Fruit fly (Drosophila melanogaster): ENCODE data around the gene CG7920.
A peak's percentile ranks its signal among the peaks of the same experiment; 100 is the strongest.

CG7920 gene

DNA sequence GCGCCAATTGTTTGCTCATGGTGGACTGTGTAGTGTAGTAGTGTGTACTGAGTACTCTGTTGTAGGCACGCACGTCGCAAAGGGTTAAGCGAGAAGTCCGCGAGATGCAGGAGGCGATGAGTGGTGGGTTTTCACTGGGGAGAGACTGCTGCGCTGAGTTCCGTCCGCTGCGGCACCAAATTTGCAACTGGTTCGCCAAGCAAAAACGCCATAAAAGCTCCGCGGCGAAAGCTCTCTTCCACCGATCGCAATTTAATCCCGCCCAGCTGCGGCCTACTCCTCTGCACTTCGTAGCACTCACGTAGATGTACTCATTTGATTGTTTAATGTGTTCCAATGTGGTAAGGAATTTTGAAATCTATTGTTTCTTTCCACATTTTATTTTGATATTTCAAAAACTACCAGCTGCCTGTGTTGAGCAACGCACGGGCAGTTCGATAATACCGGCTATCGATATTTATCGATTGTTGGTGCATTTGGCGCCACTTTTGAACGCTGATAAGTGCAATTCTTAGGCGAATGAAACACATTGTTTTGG, at the start of gene CG7920:
Gene CG7920 (minus strand): TSS at position 308 of the 538 bp plus-strand sequence.
- TF ChIP-seq Pif1A (GFP tag; optimal IDR thresholded peaks at IDR 0.05): no peak
- no peak for TF ChIP-seq CG14655 (GFP tag; optimal IDR thresholded peaks at IDR 0.05)
- no peak for TF ChIP-seq CG9948 (tag; optimal IDR thresholded peaks at IDR 0.05)
- 0 out of 2 replicates have a peak, but pooled peaks have one; percentile 24 for TF ChIP-seq CG32121 (GFP tag; IDR thresholded peaks at IDR 0.05)
- no peak for TF ChIP-seq EcR (GFP tag; optimal IDR thresholded peaks at IDR 0.05)
- TF ChIP-seq fd96Ca (GFP tag; IDR thresholded peaks at IDR 0.05): no peak
- no peak for TF ChIP-seq CG8159 (tag; optimal IDR thresholded peaks at IDR 0.05)
- peak; percentile 45 for TF ChIP-seq CG13204 (GFP tag; optimal IDR thresholded peaks at IDR 0.05)
- TF ChIP-seq CG17806 (tag; optimal IDR thresholded peaks at IDR 0.05): peak; percentile 6
- TF ChIP-seq CG15710 (tag; optimal IDR thresholded peaks at IDR 0.05): no peak
- TF ChIP-seq CG34367 (tag; optimal IDR thresholded peaks at IDR 0.05): peak; percentile 7
- TF ChIP-seq CG8301 (tag; optimal IDR thresholded peaks at IDR 0.05): peak; percentile 6
- no peak for TF ChIP-seq Pif1B (GFP tag; optimal IDR thresholded peaks at IDR 0.05)
- peak; percentile 40; the same call in 1 of the 2 replicates for TF ChIP-seq Ets98B (GFP tag; IDR thresholded peaks at IDR 0.05)
- no peak for TF ChIP-seq rn (GFP tag; IDR thresholded peaks at IDR 0.05)
- no peak for TF ChIP-seq Snoo (tag; optimal IDR thresholded peaks at IDR 0.05)
- TF ChIP-seq CG12605 (GFP tag; IDR thresholded peaks at IDR 0.05): peak; percentile 44; the same call in 1 of the 2 replicates
- no peak for TF ChIP-seq CG10348 (GFP tag; IDR thresholded peaks at IDR 0.05)
- 0 out of 3 replicates have a peak, but pooled peaks have one; percentile 36 for TF ChIP-seq CG4496 (GFP tag; IDR thresholded peaks at IDR 0.05)
- no peak for TF ChIP-seq gl (tag; optimal IDR thresholded peaks at IDR 0.05)
- TF ChIP-seq D1 (tag; optimal IDR thresholded peaks at IDR 0.05): no peak

DNA sequence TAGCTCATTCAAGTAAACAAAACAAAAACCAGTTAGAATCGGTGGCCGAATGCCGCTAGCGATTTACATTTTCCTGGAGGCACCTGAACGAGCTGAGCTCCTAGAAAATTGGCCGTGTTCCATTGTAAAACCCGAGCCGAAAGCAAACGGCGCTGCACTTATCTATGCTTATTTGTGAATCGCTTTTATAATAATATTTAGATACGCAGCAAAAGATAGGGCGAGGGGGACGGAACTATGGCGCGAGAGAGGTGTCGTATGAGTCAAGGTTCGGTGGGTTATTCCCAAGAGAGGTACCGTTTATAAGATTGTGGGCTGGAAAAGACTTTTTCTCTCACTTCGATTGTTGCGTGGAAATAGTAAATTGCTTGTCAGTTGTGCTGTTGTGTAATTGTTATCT, 48.6 kb upstream of the CG7920 start:
- TF ChIP-seq CG32121 (GFP tag; IDR thresholded peaks at IDR 0.05) (no peak), Pif1A (GFP tag; optimal IDR thresholded peaks at IDR 0.05) (no peak), CG9948 (tag; optimal IDR thresholded peaks at IDR 0.05) (no peak), fd96Ca (GFP tag; IDR thresholded peaks at IDR 0.05) (no peak), CG17806 (tag; optimal IDR thresholded peaks at IDR 0.05) (no peak), CG12605 (GFP tag; IDR thresholded peaks at IDR 0.05) (no peak), rn (GFP tag; IDR thresholded peaks at IDR 0.05) (no peak), gl (tag; optimal IDR thresholded peaks at IDR 0.05) (no peak), Snoo (tag; optimal IDR thresholded peaks at IDR 0.05) (no peak), CG8301 (tag; optimal IDR thresholded peaks at IDR 0.05) (no peak), EcR (GFP tag; optimal IDR thresholded peaks at IDR 0.05) (no peak), CG14655 (GFP tag; optimal IDR thresholded peaks at IDR 0.05) (no peak)

DNA sequence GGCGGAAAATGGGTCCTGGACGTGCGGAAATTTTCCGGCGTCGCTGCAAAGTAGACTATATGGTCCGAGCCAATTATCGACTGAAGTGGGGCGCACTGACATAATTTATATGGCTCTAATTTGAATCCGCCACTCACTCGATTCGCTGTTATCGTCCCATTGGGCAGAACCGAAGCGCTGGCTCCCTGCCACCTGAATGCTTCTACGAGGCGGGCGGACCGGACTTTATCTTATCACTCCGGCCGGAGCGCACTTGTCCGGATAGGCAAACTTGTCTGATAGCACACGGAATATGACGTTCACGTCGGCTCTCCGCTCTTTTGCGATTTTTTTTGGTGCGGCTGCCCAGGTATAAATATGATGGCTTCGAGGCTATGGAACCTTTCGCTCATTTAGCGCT, 47.5 kb upstream of the CG7920 start:
- TF ChIP-seq CG8159 (tag; optimal IDR thresholded peaks at IDR 0.05) (no peak), CG4496 (GFP tag; IDR thresholded peaks at IDR 0.05) (no peak), EcR (GFP tag; optimal IDR thresholded peaks at IDR 0.05) (peak; percentile 1), CG9948 (tag; optimal IDR thresholded peaks at IDR 0.05) (no peak), Ets98B (GFP tag; IDR thresholded peaks at IDR 0.05) (no peak)

DNA sequence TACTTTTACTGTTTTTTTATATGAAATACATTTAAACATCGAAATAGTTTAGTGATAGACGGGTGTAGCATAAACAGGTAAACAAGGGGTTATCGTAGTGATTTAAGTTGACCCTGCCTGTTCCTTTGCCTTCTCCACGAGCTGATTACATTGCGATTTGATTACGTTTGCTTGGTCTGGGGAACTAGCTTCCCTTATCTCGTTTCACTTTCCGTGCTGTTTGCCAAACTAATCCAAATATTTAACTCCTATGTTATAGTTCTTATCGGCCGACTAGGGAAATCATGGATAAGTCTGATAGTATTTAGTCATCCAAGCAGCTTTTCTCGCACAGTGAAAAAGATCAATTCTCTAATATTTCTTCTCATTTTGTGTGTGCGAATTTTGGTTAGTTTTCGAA, 46.9 kb upstream of the CG7920 start:
- no peak for TF ChIP-seq rn (GFP tag; IDR thresholded peaks at IDR 0.05)
- no peak for TF ChIP-seq CG15710 (tag; optimal IDR thresholded peaks at IDR 0.05)
- no peak for TF ChIP-seq CG10348 (GFP tag; IDR thresholded peaks at IDR 0.05)
- TF ChIP-seq CG9948 (tag; optimal IDR thresholded peaks at IDR 0.05): no peak
- no peak for TF ChIP-seq CG14655 (GFP tag; optimal IDR thresholded peaks at IDR 0.05)
- no peak for TF ChIP-seq CG8159 (tag; optimal IDR thresholded peaks at IDR 0.05)
- no peak for TF ChIP-seq D1 (tag; optimal IDR thresholded peaks at IDR 0.05)
- TF ChIP-seq CG32121 (GFP tag; IDR thresholded peaks at IDR 0.05): no peak
- no peak for TF ChIP-seq Ets98B (GFP tag; IDR thresholded peaks at IDR 0.05)
- TF ChIP-seq EcR (GFP tag; optimal IDR thresholded peaks at IDR 0.05): no peak
- TF ChIP-seq Pif1A (GFP tag; optimal IDR thresholded peaks at IDR 0.05): no peak
- no peak for TF ChIP-seq CG17806 (tag; optimal IDR thresholded peaks at IDR 0.05)

DNA sequence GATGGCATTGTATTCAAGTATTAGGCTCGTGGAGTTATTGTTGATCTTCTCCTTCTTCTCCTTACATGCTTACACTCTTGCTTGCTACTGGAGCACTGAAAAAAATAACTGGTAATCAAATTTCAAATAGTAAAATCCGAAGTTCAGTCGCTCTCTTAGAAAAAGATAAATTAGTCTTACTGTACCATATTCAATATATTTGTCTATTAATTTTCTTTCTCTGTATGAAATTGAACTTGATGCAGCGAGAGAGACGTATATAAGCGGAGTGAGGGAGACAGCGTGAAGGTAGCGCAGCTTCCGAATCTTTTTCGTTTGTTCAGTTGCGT, 46.0 kb upstream of the CG7920 start:
- TF ChIP-seq CG15710 (tag; optimal IDR thresholded peaks at IDR 0.05) (peak; percentile 89), D1 (tag; optimal IDR thresholded peaks at IDR 0.05) (peak; percentile 83), Snoo (tag; optimal IDR thresholded peaks at IDR 0.05) (peak; percentile 95), Pif1A (GFP tag; optimal IDR thresholded peaks at IDR 0.05) (peak; percentile 95), Pif1B (GFP tag; optimal IDR thresholded peaks at IDR 0.05) (peak; percentile 96), CG8159 (tag; optimal IDR thresholded peaks at IDR 0.05) (peak; percentile 94), gl (tag; optimal IDR thresholded peaks at IDR 0.05) (peak; percentile 85), CG12605 (GFP tag; IDR thresholded peaks at IDR 0.05) (peak; percentile 92), CG32121 (GFP tag; IDR thresholded peaks at IDR 0.05) (peak; percentile 94), CG4496 (GFP tag; IDR thresholded peaks at IDR 0.05) (peak; percentile 96), CG14655 (GFP tag; optimal IDR thresholded peaks at IDR 0.05) (peak; percentile 83), CG8301 (tag; optimal IDR thresholded peaks at IDR 0.05) (peak; percentile 87), CG17806 (tag; optimal IDR thresholded peaks at IDR 0.05) (peak; percentile 95), CG9948 (tag; optimal IDR thresholded peaks at IDR 0.05) (peak; percentile 86), CG34367 (tag; optimal IDR thresholded peaks at IDR 0.05) (peak; percentile 81), rn (GFP tag; IDR thresholded peaks at IDR 0.05) (peak; percentile 91), EcR (GFP tag; optimal IDR thresholded peaks at IDR 0.05) (peak; percentile 41), Ets98B (GFP tag; IDR thresholded peaks at IDR 0.05) (peak; percentile 96), CG13204 (GFP tag; optimal IDR thresholded peaks at IDR 0.05) (peak; percentile 67), fd96Ca (GFP tag; IDR thresholded peaks at IDR 0.05) (peak; percentile 92), CG10348 (GFP tag; IDR thresholded peaks at IDR 0.05) (peak; percentile 40; the same call in 1 of the 2 replicates)
